Fruit fly (Drosophila melanogaster) Kc167 (cell line): ENCODE data around the gene Dbx.

ENCODE experiments used
- Myc ChIP-seq: fragments of >200 bp; optimal IDR thresholded peaks from 2 replicates; lab custom pipeline; 2017; ENCODE audit warnings: missing external identifiers
- h ChIP-seq: fragments of >200 bp; optimal IDR thresholded peaks from 3 replicates; lab custom pipeline; 2018; ENCODE audit warnings: missing external identifiers
- ttk ChIP-seq: sonication (Bioruptor generic); optimal IDR thresholded peaks from 2 replicates; lab custom pipeline; 2017; ENCODE audit warnings: missing external identifiers

DNA sequence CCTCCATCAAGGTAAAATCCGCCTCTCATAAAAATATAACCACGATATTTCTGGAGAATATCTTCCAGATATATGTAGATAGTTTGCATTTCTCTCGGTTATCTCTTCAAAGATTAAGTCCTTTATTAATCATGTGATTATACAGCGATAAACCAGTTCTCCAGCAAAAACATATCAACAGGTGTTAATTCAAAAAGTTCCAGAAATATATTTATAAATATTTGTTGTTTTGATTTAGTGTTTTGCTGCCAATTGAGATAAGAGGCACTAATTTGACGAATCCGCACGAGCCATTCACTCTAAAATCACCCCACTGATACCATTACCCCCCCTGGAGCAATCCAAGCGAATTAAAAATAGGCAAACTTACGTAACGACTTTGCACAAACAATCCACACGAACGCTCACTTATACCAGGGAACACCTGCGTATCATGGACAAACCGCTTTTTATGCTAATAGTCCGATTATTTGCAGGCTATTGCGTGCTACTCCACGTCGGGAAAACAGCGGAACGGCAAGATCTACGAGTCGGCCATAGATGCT lies 43.6 kb downstream of the Dbx start:
- no peak for TF ChIP-seq ttk (lab: Kevin White, UChicago)
- no peak for TF ChIP-seq h (lab: Kevin White, UChicago)
- no peak for TF ChIP-seq Myc (lab: Kevin White, UChicago)
